Fruit fly (Drosophila melanogaster): Measurements from ENCODE around the gene CG12025.

Gene CG12025

DNA sequence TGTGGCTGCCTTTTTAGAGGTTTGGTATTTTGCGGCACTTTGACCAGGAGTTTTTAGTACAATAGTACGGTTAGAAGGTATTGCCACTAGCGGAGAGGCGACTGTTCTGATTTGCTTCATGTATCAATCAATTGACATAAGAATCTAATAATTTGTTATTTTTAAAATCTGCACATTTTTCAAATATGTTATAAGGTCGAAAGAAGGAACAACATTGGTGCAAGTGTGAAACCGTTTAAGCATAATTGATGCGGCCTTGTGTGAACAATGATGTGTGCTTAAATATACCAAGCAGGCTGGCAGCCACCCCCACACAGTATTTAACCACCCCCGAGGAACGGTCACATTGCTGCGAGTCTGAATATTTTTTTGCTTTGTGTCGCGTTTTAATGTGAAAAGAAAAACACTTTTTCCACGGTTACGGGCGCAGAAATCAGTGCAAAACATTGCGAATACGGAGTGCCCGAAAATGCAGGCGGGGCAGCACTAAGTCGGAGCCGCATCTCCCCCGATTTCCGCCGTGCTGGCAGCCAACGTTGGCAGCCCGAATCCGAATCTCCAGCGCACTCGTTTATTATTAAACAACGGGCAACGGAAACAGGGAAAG lies at the start of gene CG12025, which contains the start of gene HBS1:
Gene CG12025, plus strand, starts transcription at position 310 of the 607 bp plus-strand sequence.
Gene HBS1, minus strand, starts transcription at position 120 of the 607 bp plus-strand sequence.
- TF ChIP-seq CG12768 (GFP tag; optimal IDR thresholded peaks at IDR 0.05): no peak
- TF ChIP-seq CG7101 (tag; optimal IDR thresholded peaks at IDR 0.05): peak; percentile 36
- no peak for TF ChIP-seq cic (GFP tag; optimal IDR thresholded peaks at IDR 0.05)
- peak; percentile 13 for TF ChIP-seq CG7045 (GFP tag; optimal IDR thresholded peaks at IDR 0.05)
- TF ChIP-seq cnc (optimal IDR thresholded peaks at IDR 0.05): no peak
- no peak for TF ChIP-seq kay (GFP tag; ENCODE audit: borderline replicate concordance)
- TF ChIP-seq pad (GFP tag; optimal IDR thresholded peaks at IDR 0.05): peak; percentile 18
- no peak for TF ChIP-seq CG5204 (GFP tag; optimal IDR thresholded peaks at IDR 0.05)
- TF ChIP-seq bab1 (GFP tag; optimal IDR thresholded peaks at IDR 0.05): peak; percentile 38
- TF ChIP-seq toe (GFP tag; optimal IDR thresholded peaks at IDR 0.05): peak; percentile 80
- TF ChIP-seq CG33017 (tag; optimal IDR thresholded peaks at IDR 0.05): peak; percentile 8
- TF ChIP-seq CG14711 (tag; optimal IDR thresholded peaks at IDR 0.05): peak; percentile 62
- no peak for TF ChIP-seq CG11617 (GFP tag; optimal IDR thresholded peaks at IDR 0.05)
- TF ChIP-seq tj (GFP tag; optimal IDR thresholded peaks at IDR 0.05): peak; percentile 25
- peak; percentile 52 for TF ChIP-seq CG1620 (GFP tag; optimal IDR thresholded peaks at IDR 0.05)
- TF ChIP-seq Crg-1 (GFP tag; optimal IDR thresholded peaks at IDR 0.05): no peak
- TF ChIP-seq Hr96 (GFP tag; optimal IDR thresholded peaks at IDR 0.05): peak; percentile 58
- no peak for TF ChIP-seq Clk (GFP tag; optimal IDR thresholded peaks at IDR 0.05)
- TF ChIP-seq Mnt (GFP tag; optimal IDR thresholded peaks at IDR 0.05): peak; percentile 51
- TF ChIP-seq ovo (GFP tag; optimal IDR thresholded peaks at IDR 0.05): peak; percentile 19

DNA sequence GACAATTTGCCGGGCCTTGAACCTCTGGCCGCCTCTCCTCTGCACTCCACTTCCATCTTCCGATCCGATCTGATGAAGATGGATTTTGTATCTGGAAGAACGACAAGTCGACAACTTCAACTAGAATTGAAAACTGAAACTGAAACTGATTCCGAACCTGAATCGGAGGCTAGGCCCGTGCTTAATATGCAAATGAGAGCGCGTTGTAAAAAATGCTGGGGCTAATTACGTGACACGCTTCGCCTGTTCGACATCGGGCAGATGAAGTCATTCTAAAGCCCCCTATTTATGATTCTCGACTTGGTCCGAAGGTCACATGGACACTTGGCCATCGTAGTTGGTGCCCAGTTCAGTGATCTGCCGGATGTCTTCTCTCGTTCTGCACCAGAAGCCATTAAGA lies 48.6 kb upstream of the CG12025 start:
- no peak for TF ChIP-seq tj (GFP tag; optimal IDR thresholded peaks at IDR 0.05)
- TF ChIP-seq Crg-1 (GFP tag; optimal IDR thresholded peaks at IDR 0.05): no peak
- no peak for TF ChIP-seq CG1620 (GFP tag; optimal IDR thresholded peaks at IDR 0.05)
- TF ChIP-seq kay (GFP tag; ENCODE audit: borderline replicate concordance): no peak
- no peak for TF ChIP-seq CG33017 (tag; optimal IDR thresholded peaks at IDR 0.05)
- no peak for TF ChIP-seq Hr96 (GFP tag; optimal IDR thresholded peaks at IDR 0.05)
- TF ChIP-seq CG5204 (GFP tag; optimal IDR thresholded peaks at IDR 0.05): no peak
- no peak for TF ChIP-seq Clk (GFP tag; optimal IDR thresholded peaks at IDR 0.05)

DNA sequence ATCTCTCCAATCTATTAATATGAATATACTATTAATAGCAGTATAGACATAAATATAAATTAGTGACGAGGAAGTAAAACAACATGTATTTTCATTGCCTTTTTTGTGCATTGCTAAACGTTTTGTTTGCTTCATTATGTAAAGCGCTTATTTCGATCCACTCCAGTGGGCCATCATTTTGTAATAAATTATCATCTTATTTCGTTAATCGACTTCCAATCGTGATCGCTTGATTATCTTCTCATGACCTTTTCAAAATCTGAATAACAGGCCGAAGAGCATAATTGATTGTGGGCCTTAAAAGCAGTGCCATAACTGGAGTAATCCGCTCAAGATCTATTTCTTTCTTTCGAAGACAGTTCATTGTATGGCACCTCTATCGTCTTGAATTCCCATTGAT lies 47.8 kb upstream of the CG12025 start:
- TF ChIP-seq pad (GFP tag; optimal IDR thresholded peaks at IDR 0.05) (no peak), CG7101 (tag; optimal IDR thresholded peaks at IDR 0.05) (no peak), kay (GFP tag; ENCODE audit: borderline replicate concordance) (no peak), cic (GFP tag; optimal IDR thresholded peaks at IDR 0.05) (no peak), tj (GFP tag; optimal IDR thresholded peaks at IDR 0.05) (no peak)

DNA sequence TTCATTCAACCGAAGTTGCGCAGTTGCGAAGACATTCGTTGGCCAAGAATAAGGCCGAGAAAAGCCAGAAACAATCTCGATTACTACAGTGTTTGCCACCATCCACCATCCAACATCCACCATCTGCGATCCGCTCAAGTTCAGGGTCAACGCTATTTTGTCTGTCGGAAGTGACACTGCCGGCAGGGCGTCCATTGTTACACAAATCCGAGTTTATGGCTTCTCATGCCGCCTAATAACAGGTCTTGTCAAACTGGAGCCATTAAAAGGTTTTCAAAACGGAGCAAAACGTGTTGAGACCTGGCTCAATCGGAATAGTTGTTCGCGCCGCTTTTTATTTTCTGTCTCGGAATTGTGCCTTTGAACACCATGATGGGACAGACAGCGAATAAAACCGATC lies 46.4 kb upstream of the CG12025 start:
- TF ChIP-seq Mnt (GFP tag; optimal IDR thresholded peaks at IDR 0.05): no peak
- no peak for TF ChIP-seq tj (GFP tag; optimal IDR thresholded peaks at IDR 0.05)
- no peak for TF ChIP-seq cnc (optimal IDR thresholded peaks at IDR 0.05)
- no peak for TF ChIP-seq Crg-1 (GFP tag; optimal IDR thresholded peaks at IDR 0.05)
- TF ChIP-seq toe (GFP tag; optimal IDR thresholded peaks at IDR 0.05): no peak
- no peak for TF ChIP-seq Hr96 (GFP tag; optimal IDR thresholded peaks at IDR 0.05)
- TF ChIP-seq CG14711 (tag; optimal IDR thresholded peaks at IDR 0.05): no peak
- TF ChIP-seq CG5204 (GFP tag; optimal IDR thresholded peaks at IDR 0.05): no peak
- no peak for TF ChIP-seq CG33017 (tag; optimal IDR thresholded peaks at IDR 0.05)
- no peak for TF ChIP-seq kay (GFP tag; ENCODE audit: borderline replicate concordance)
- TF ChIP-seq CG1620 (GFP tag; optimal IDR thresholded peaks at IDR 0.05): no peak
- TF ChIP-seq CG11617 (GFP tag; optimal IDR thresholded peaks at IDR 0.05): no peak

DNA sequence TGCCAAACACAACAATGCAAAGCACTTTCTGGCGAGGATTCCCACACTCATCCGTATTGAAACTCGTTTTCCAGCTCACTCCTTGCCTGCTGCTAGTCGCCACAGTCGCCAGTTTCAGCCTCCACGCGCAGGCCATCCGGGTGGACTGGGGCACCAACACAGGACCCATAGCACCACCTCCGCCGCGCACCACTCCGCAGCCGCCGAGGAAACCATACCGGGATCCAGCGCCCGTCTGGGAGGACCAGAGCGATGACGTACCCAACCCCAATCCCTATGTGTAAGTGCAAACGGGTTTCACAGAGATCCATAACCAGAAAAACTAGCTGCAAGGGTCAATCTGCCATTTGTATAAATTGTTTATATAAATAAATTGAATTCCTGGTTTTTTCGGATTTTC lies 44.1 kb upstream of the CG12025 start:
- TF ChIP-seq CG11617 (GFP tag; optimal IDR thresholded peaks at IDR 0.05) (no peak), kay (GFP tag; ENCODE audit: borderline replicate concordance) (no peak), Clk (GFP tag; optimal IDR thresholded peaks at IDR 0.05) (no peak), cic (GFP tag; optimal IDR thresholded peaks at IDR 0.05) (no peak), bab1 (GFP tag; optimal IDR thresholded peaks at IDR 0.05) (no peak), ovo (GFP tag; optimal IDR thresholded peaks at IDR 0.05) (no peak), CG12768 (GFP tag; optimal IDR thresholded peaks at IDR 0.05) (no peak), toe (GFP tag; optimal IDR thresholded peaks at IDR 0.05) (no peak), cnc (optimal IDR thresholded peaks at IDR 0.05) (no peak), pad (GFP tag; optimal IDR thresholded peaks at IDR 0.05) (no peak), Crg-1 (GFP tag; optimal IDR thresholded peaks at IDR 0.05) (no peak), CG7101 (tag; optimal IDR thresholded peaks at IDR 0.05) (no peak), CG33017 (tag; optimal IDR thresholded peaks at IDR 0.05) (no peak), CG7045 (GFP tag; optimal IDR thresholded peaks at IDR 0.05) (no peak), CG14711 (tag; optimal IDR thresholded peaks at IDR 0.05) (no peak), Hr96 (GFP tag; optimal IDR thresholded peaks at IDR 0.05) (no peak), CG5204 (GFP tag; optimal IDR thresholded peaks at IDR 0.05) (no peak), tj (GFP tag; optimal IDR thresholded peaks at IDR 0.05) (no peak), CG1620 (GFP tag; optimal IDR thresholded peaks at IDR 0.05) (no peak)

DNA sequence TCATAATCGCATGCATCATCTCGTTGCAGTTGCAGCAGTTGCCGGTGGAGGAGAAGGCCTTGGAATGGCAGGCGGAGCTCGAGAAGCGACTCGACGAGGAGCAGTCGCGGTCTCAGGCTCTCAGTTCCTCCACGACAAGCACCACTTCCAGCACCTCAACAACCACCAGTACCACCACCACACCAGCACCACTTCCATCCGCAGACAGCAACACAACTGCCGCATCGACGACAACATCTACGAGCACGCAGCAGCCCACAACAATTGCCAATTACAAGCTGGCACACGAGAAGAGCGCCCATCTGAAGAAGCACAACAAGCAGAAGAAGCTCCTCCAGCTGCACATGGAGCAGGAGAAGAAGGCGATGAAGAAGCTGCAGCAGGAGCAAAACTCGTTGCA lies 42.9 kb upstream of the CG12025 start:
- TF ChIP-seq Clk (GFP tag; optimal IDR thresholded peaks at IDR 0.05) (no peak), CG5204 (GFP tag; optimal IDR thresholded peaks at IDR 0.05) (no peak), CG33017 (tag; optimal IDR thresholded peaks at IDR 0.05) (no peak), pad (GFP tag; optimal IDR thresholded peaks at IDR 0.05) (no peak), CG1620 (GFP tag; optimal IDR thresholded peaks at IDR 0.05) (no peak), tj (GFP tag; optimal IDR thresholded peaks at IDR 0.05) (no peak), toe (GFP tag; optimal IDR thresholded peaks at IDR 0.05) (no peak), kay (GFP tag; ENCODE audit: borderline replicate concordance) (no peak), CG7101 (tag; optimal IDR thresholded peaks at IDR 0.05) (no peak), ovo (GFP tag; optimal IDR thresholded peaks at IDR 0.05) (no peak), bab1 (GFP tag; optimal IDR thresholded peaks at IDR 0.05) (no peak), CG7045 (GFP tag; optimal IDR thresholded peaks at IDR 0.05) (no peak), cnc (optimal IDR thresholded peaks at IDR 0.05) (no peak), CG14711 (tag; optimal IDR thresholded peaks at IDR 0.05) (no peak), CG12768 (GFP tag; optimal IDR thresholded peaks at IDR 0.05) (no peak), Hr96 (GFP tag; optimal IDR thresholded peaks at IDR 0.05) (no peak), CG11617 (GFP tag; optimal IDR thresholded peaks at IDR 0.05) (no peak), cic (GFP tag; optimal IDR thresholded peaks at IDR 0.05) (no peak), Crg-1 (GFP tag; optimal IDR thresholded peaks at IDR 0.05) (no peak), Mnt (GFP tag; optimal IDR thresholded peaks at IDR 0.05) (no peak)
